Fruit fly (Drosophila melanogaster) whole organism, prepupa: ENCODE results near the gene esg.

Experiments used
- Blimp-1 ChIP-seq: fragments of 200-800 bp; sonication (Bioruptor generic); optimal IDR thresholded peaks from 3 replicates; lab custom pipeline; 2017; ENCODE audit warnings: missing biosample characterization, missing genetic modification characterization, mild to moderate bottlenecking, moderate library complexity, missing genetic modification reagents
- CG10631 ChIP-seq: fragments of 200-800 bp; sonication (Bioruptor generic); optimal IDR thresholded peaks from 2 replicates; lab custom pipeline; 2016; ENCODE audit warnings: missing biosample characterization, missing genetic modification characterization
- CG10669 ChIP-seq: fragments of 200-800 bp; sonication (Bioruptor generic); optimal IDR thresholded peaks from 3 replicates; lab custom pipeline; 2018; ENCODE audit warnings: missing biosample characterization, mild to moderate bottlenecking, missing genetic modification characterization, moderate library complexity
- CG11294 ChIP-seq: fragments of 200-800 bp; sonication (Bioruptor generic); IDR thresholded peaks from 2 replicates; pipeline ENCODE4 v1.3.6; 2022; ENCODE audit warnings: missing biosample characterization, missing genetic modification characterization
- CG11762 ChIP-seq: fragments of 200-800 bp; sonication (Bioruptor generic); optimal IDR thresholded peaks from 3 replicates; lab custom pipeline; 2016; ENCODE audit warnings: missing biosample characterization, missing genetic modification characterization; ENCODE audit not compliant: insufficient read depth
- CG15336 ChIP-seq: fragments of 200-800 bp; sonication (Bioruptor generic); IDR thresholded peaks from 2 replicates; pipeline ENCODE4 v1.3.6; 2022; ENCODE audit warnings: missing biosample characterization, missing genetic modification characterization
- CG1621 ChIP-seq: fragments of 200-800 bp; sonication (Bioruptor generic); optimal IDR thresholded peaks from 3 replicates; lab custom pipeline; 2018; ENCODE audit warnings: missing biosample characterization, mild to moderate bottlenecking, missing genetic modification characterization
- CG16779 ChIP-seq: fragments of 200-800 bp; sonication (Bioruptor generic); optimal IDR thresholded peaks from 3 replicates; lab custom pipeline; 2017; ENCODE audit warnings: missing biosample characterization, mild to moderate bottlenecking, missing genetic modification characterization
- CG3032 ChIP-seq: fragments of 200-800 bp; optimal IDR thresholded peaks from 2 replicates; lab custom pipeline; 2019; ENCODE audit warnings: missing biosample characterization, mild to moderate bottlenecking, missing genetic modification characterization, moderate library complexity
- CG31627 ChIP-seq: fragments of 200-800 bp; sonication (Bioruptor generic); optimal IDR thresholded peaks from 3 replicates; lab custom pipeline; 2016; ENCODE audit warnings: missing biosample characterization, missing genetic modification characterization
- CG32006 ChIP-seq: fragments of 200-800 bp; sonication (Bioruptor generic); optimal IDR thresholded peaks from 3 replicates; lab custom pipeline; 2017; ENCODE audit warnings: missing biosample characterization, mild to moderate bottlenecking, missing genetic modification characterization
- CG34406 ChIP-seq: fragments of 200-800 bp; sonication (Bioruptor generic); optimal IDR thresholded peaks from 3 replicates; lab custom pipeline; 2016; ENCODE audit warnings: missing biosample characterization, missing genetic modification characterization
- CG4318 ChIP-seq: fragments of 200-800 bp; sonication (Bioruptor generic); optimal IDR thresholded peaks from 3 replicates; lab custom pipeline; 2017; ENCODE audit warnings: missing biosample characterization, mild to moderate bottlenecking, missing genetic modification characterization
- CG6163 ChIP-seq: fragments of 200-800 bp; sonication (Bioruptor generic); IDR thresholded peaks from 3 replicates; pipeline ENCODE4 v1.3.6; 2022; ENCODE audit warnings: missing biosample characterization, missing genetic modification characterization
- CG6276 ChIP-seq: fragments of 200-800 bp; sonication (Bioruptor generic); optimal IDR thresholded peaks from 2 replicates; lab custom pipeline; 2017; ENCODE audit warnings: missing biosample characterization, mild to moderate bottlenecking, missing genetic modification characterization
- CG6792 ChIP-seq: fragments of 200-800 bp; sonication (Bioruptor generic); optimal IDR thresholded peaks from 3 replicates; lab custom pipeline; 2016; ENCODE audit warnings: missing biosample characterization, missing genetic modification characterization
- CG6808 ChIP-seq: fragments of 200-800 bp; sonication (Bioruptor generic); optimal IDR thresholded peaks from 3 replicates; lab custom pipeline; 2017; ENCODE audit warnings: missing biosample characterization, missing genetic modification characterization, mild to moderate bottlenecking, moderate library complexity, missing genetic modification reagents
- CG7368 ChIP-seq: fragments of 200-800 bp; sonication (Bioruptor generic); optimal IDR thresholded peaks from 3 replicates; lab custom pipeline; 2016; ENCODE audit warnings: missing biosample characterization, missing genetic modification characterization
- CG8119 ChIP-seq: fragments of 200-800 bp; sonication (Bioruptor generic); IDR thresholded peaks from 3 replicates; pipeline ENCODE4 v1.3.6; 2022; ENCODE audit warnings: missing biosample characterization, missing genetic modification characterization
- CG8319 ChIP-seq: fragments of 200-800 bp; sonication (Bioruptor generic); optimal IDR thresholded peaks from 3 replicates; lab custom pipeline; 2016; ENCODE audit warnings: missing biosample characterization, missing genetic modification characterization
- CG8632 ChIP-seq: fragments of 200-800 bp; sonication (Bioruptor generic); optimal IDR thresholded peaks from 3 replicates; lab custom pipeline; 2016; ENCODE audit warnings: missing biosample characterization, missing genetic modification characterization
- CG9139 ChIP-seq: fragments of 200-800 bp; sonication (Bioruptor generic); optimal IDR thresholded peaks from 3 replicates; lab custom pipeline; 2017; ENCODE audit warnings: missing biosample characterization, mild to moderate bottlenecking, missing genetic modification characterization
- Eip75B ChIP-seq: fragments of 200-800 bp; sonication (Bioruptor generic); optimal IDR thresholded peaks from 3 replicates; lab custom pipeline; 2016; ENCODE audit warnings: missing biosample characterization, missing genetic modification characterization
- Eip78C ChIP-seq: fragments of 200-800 bp; sonication (Bioruptor generic); peaks from one replicate; lab custom pipeline; 2016; ENCODE audit warnings: missing biosample characterization, missing genetic modification characterization
- Eip93F ChIP-seq: fragments of 200-800 bp; sonication (Bioruptor generic); optimal IDR thresholded peaks from 2 replicates; lab custom pipeline; 2016; ENCODE audit warnings: missing biosample characterization, mild to moderate bottlenecking, missing genetic modification characterization
- Ets21C ChIP-seq: fragments of 200-800 bp; sonication (Bioruptor generic); optimal IDR thresholded peaks from 3 replicates; lab custom pipeline; 2016; ENCODE audit warnings: missing biosample characterization, missing genetic modification characterization
- Ets96B ChIP-seq: fragments of 200-800 bp; optimal IDR thresholded peaks from 2 replicates; lab custom pipeline; 2019; ENCODE audit warnings: missing biosample characterization, mild to moderate bottlenecking, missing genetic modification characterization, moderate library complexity
- Gug ChIP-seq: fragments of 200-800 bp; sonication (Bioruptor generic); IDR thresholded peaks from 2 replicates; pipeline ENCODE4 v1.3.6; 2022; ENCODE audit warnings: missing biosample characterization, missing genetic modification characterization
- Hr38 ChIP-seq: sonication (Bioruptor generic); optimal IDR thresholded peaks from 2 replicates; lab custom pipeline; 2016; ENCODE audit warnings: missing biosample characterization, missing genetic modification characterization
- Hr39 ChIP-seq: fragments of 200-800 bp; sonication (Bioruptor generic); optimal IDR thresholded peaks from 2 replicates; lab custom pipeline; 2016; ENCODE audit warnings: missing biosample characterization, missing genetic modification characterization
- Hr4 ChIP-seq: fragments of 200-800 bp; sonication (Bioruptor generic); optimal IDR thresholded peaks from 3 replicates; lab custom pipeline; 2016; ENCODE audit warnings: missing biosample characterization, missing genetic modification characterization
- Met ChIP-seq: fragments of 200-800 bp; sonication (Bioruptor generic); optimal IDR thresholded peaks from 3 replicates; lab custom pipeline; 2016; ENCODE audit warnings: missing biosample characterization, missing genetic modification characterization
- OdsH ChIP-seq: fragments of 200-800 bp; sonication (Bioruptor generic); optimal IDR thresholded peaks from 3 replicates; lab custom pipeline; 2016; ENCODE audit warnings: missing biosample characterization, missing genetic modification characterization
- Smox ChIP-seq: fragments of 200-800 bp; sonication (Bioruptor generic); optimal IDR thresholded peaks from 3 replicates; lab custom pipeline; 2016; ENCODE audit warnings: missing biosample characterization, missing genetic modification characterization
- Sox102F ChIP-seq: fragments of 200-800 bp; sonication (Bioruptor generic); optimal IDR thresholded peaks from 2 replicates; lab custom pipeline; 2016; ENCODE audit warnings: missing biosample characterization, mild to moderate bottlenecking, missing genetic modification characterization
- achi ChIP-seq: fragments of 200-800 bp; sonication (Bioruptor generic); optimal IDR thresholded peaks from 3 replicates; lab custom pipeline; 2016; ENCODE audit warnings: missing biosample characterization, missing genetic modification characterization
- acj6 ChIP-seq: fragments of 200-800 bp; sonication (Bioruptor generic); optimal IDR thresholded peaks from 3 replicates; lab custom pipeline; 2016; ENCODE audit warnings: missing biosample characterization, missing genetic modification characterization
- dac ChIP-seq: fragments of 200-800 bp; sonication (Bioruptor generic); optimal IDR thresholded peaks from 2 replicates; lab custom pipeline; 2017; ENCODE audit warnings: missing biosample characterization, mild to moderate bottlenecking, missing genetic modification characterization
- dsx ChIP-seq: fragments of 200-800 bp; optimal IDR thresholded peaks from 3 replicates; lab custom pipeline; 2019; ENCODE audit warnings: missing biosample characterization, mild to moderate bottlenecking, missing genetic modification characterization, moderate library complexity; ENCODE audit not compliant: poor library complexity, severe bottlenecking
- esn ChIP-seq: fragments of 200-800 bp; sonication (Bioruptor generic); optimal IDR thresholded peaks from 2 replicates; lab custom pipeline; 2016; ENCODE audit warnings: missing biosample characterization, mild to moderate bottlenecking, missing genetic modification characterization, moderate library complexity
- fd85E ChIP-seq: fragments of 200-800 bp; sonication (Bioruptor generic); optimal IDR thresholded peaks from 3 replicates; lab custom pipeline; 2016; ENCODE audit warnings: missing biosample characterization, missing genetic modification characterization
- net ChIP-seq: fragments of 200-800 bp; sonication (Bioruptor generic); optimal IDR thresholded peaks from 3 replicates; lab custom pipeline; 2016; ENCODE audit warnings: missing biosample characterization, missing genetic modification characterization
- pdm3 ChIP-seq: fragments of 200-800 bp; sonication (Bioruptor generic); optimal IDR thresholded peaks from 3 replicates; lab custom pipeline; 2016; ENCODE audit warnings: missing biosample characterization, missing genetic modification characterization
- salr ChIP-seq, 2 experiments: fragments of 200-800 bp; sonication (Bioruptor generic); optimal IDR thresholded peaks; 3 replicates each; lab custom pipeline; 2016 to 2018; ENCODE audit warnings: missing biosample characterization in 2 of 2, missing genetic modification characterization in 2 of 2, mild to moderate bottlenecking in 1 of 2
- spab ChIP-seq: fragments of 200-800 bp; sonication (Bioruptor generic); optimal IDR thresholded peaks from 2 replicates; lab custom pipeline; 2017; ENCODE audit warnings: missing biosample characterization, mild to moderate bottlenecking, missing genetic modification characterization, missing genetic modification reagents
- ss ChIP-seq, 2 experiments: fragments of 200-800 bp; sonication (Bioruptor generic); optimal IDR thresholded peaks; 2 replicates in 1 of 2; 3 replicates in 1 of 2; lab custom pipeline; 2017 to 2018; ENCODE audit warnings: mild to moderate bottlenecking in 2 of 2, missing biosample characterization in 2 of 2, missing genetic modification characterization in 2 of 2, moderate library complexity in 1 of 2
- svp ChIP-seq: fragments of 200-800 bp; sonication (Bioruptor generic); peaks from one replicate; lab custom pipeline; 2016; ENCODE audit warnings: missing biosample characterization, missing genetic modification characterization
- topi ChIP-seq: fragments of 200-800 bp; sonication (Bioruptor generic); optimal IDR thresholded peaks from 3 replicates; lab custom pipeline; 2016; ENCODE audit warnings: missing biosample characterization, missing genetic modification characterization
- vri ChIP-seq: fragments of 200-800 bp; sonication (Bioruptor generic); optimal IDR thresholded peaks from 3 replicates; lab custom pipeline; 2016; ENCODE audit warnings: missing biosample characterization, mild to moderate bottlenecking, missing genetic modification characterization

The esg gene

DNA sequence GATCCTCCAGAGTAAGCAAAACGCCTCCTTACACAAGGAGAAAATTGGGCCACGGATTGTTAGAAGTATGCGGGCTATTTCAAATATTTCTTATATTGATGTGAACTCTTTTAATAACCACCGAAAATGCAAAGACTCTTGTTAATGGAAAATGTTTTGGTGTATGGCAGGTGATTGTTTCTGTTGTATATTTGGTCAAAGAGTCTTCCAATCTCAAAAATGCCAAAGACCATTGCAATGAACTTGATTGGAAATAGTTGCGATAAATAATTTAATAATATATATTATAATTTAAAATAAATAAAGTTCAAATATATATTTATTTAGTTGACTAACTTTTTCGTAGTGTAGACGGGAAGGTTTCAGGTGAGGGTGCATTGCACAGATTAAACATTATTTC is 30.4 kb downstream of the esg start:
- TF ChIP-seq CG32006 (GFP tag; lab: Kevin White, UChicago) (peak; percentile 38), ss (GFP tag; optimal IDR thresholded peaks at IDR 0.05; lab: Kevin White, UChicago) (no peak), achi (GFP tag; lab: Kevin White, UChicago) (peak; percentile 9), Gug (GFP tag; lab: Robert Waterston, UW) (no peak), Eip75B (no peak), CG31627 (GFP tag; lab: Kevin White, UChicago) (peak; percentile 12), Ets96B (tag; lab: Kevin White, UChicago) (peak; percentile 12), Met (peak; percentile 24), Sox102F (peak; percentile 8), Eip78C (GFP tag; lab: Kevin White, UChicago) (peak; percentile 19), fd85E (GFP tag; lab: Kevin White, UChicago) (no peak), spab (GFP tag; lab: Kevin White, UChicago) (peak; percentile 1), Ets21C (GFP tag; lab: Kevin White, UChicago) (no peak), CG11294 (GFP tag; lab: Robert Waterston, UW) (no peak), CG6792 (GFP tag; lab: Kevin White, UChicago) (no peak), acj6 (GFP tag; lab: Kevin White, UChicago) (no peak), svp (GFP tag; lab: Kevin White, UChicago) (peak; percentile 64), CG8319 (GFP tag; lab: Kevin White, UChicago) (no peak), CG10631 (peak; percentile 43), CG6163 (GFP tag; lab: Robert Waterston, UW) (no peak), Eip93F (GFP tag; lab: Kevin White, UChicago) (no peak), CG3032 (tag; lab: Kevin White, UChicago) (peak; percentile 21), Blimp-1 (no peak), esn (GFP tag; lab: Kevin White, UChicago) (peak; percentile 45), CG16779 (tag; lab: Kevin White, UChicago) (no peak), vri (GFP tag; lab: Kevin White, UChicago) (peak; percentile 17)

DNA sequence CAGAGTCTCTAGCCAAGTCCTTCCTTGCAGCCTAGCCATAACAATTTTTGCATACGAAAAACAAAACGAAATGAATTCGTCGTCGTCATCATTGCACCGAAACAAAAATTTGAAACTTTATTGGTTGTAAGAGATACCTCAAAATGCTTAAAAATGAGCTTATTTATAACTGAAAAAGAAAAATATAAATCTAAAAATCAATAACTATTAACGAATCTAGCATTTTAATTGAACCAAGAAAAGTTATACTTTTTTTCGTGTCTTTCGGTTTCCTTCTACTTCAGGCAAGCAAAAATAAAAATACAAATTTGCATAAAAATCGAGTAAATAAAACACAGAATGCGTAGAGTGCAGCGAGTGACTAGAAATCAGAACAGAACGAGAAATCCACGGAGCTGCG is 33.9 kb downstream of the esg start:
- TF ChIP-seq achi (GFP tag; lab: Kevin White, UChicago) (no peak), net (GFP tag; lab: Kevin White, UChicago) (no peak), svp (GFP tag; lab: Kevin White, UChicago) (no peak), CG8632 (GFP tag; lab: Kevin White, UChicago) (no peak), Eip78C (GFP tag; lab: Kevin White, UChicago) (peak; percentile 52), Eip75B (no peak), Hr38 (GFP tag; lab: Kevin White, UChicago) (no peak), Eip93F (GFP tag; lab: Kevin White, UChicago) (no peak), Gug (GFP tag; lab: Robert Waterston, UW) (no peak), CG7368 (no peak), Hr4 (GFP tag; lab: Kevin White, UChicago) (no peak), CG4318 (no peak), CG32006 (GFP tag; lab: Kevin White, UChicago) (no peak), CG8319 (GFP tag; lab: Kevin White, UChicago) (no peak), spab (GFP tag; lab: Kevin White, UChicago) (peak; percentile 9), CG15336 (no peak), dsx (GFP tag; lab: Kevin White, UChicago) (peak; percentile 30), CG16779 (tag; lab: Kevin White, UChicago) (no peak), CG11762 (GFP tag; lab: Kevin White, UChicago) (no peak), CG34406 (no peak), pdm3 (no peak), Smox (GFP tag; lab: Kevin White, UChicago) (no peak), Blimp-1 (no peak), CG6276 (GFP tag; lab: Kevin White, UChicago) (no peak), CG8119 (no peak), dac (GFP tag; lab: Kevin White, UChicago) (no peak), CG1621 (tag; lab: Kevin White, UChicago) (no peak), salr (GFP tag; optimal IDR thresholded peaks at IDR 0.05; lab: Kevin White, UChicago) (no peak), Hr39 (no peak), CG6808 (GFP tag; lab: Kevin White, UChicago) (peak; percentile 41), topi (GFP tag; lab: Kevin White, UChicago) (no peak), CG9139 (GFP tag; lab: Kevin White, UChicago) (peak; percentile 25), OdsH (GFP tag; lab: Kevin White, UChicago) (no peak), acj6 (GFP tag; lab: Kevin White, UChicago) (no peak), CG6163 (GFP tag; lab: Robert Waterston, UW) (no peak), CG6792 (GFP tag; lab: Kevin White, UChicago) (no peak), CG10669 (GFP tag; lab: Kevin White, UChicago) (peak; percentile 47)
